Fruit fly (Drosophila melanogaster): ENCODE measurements around the gene CG43759.

DNA sequence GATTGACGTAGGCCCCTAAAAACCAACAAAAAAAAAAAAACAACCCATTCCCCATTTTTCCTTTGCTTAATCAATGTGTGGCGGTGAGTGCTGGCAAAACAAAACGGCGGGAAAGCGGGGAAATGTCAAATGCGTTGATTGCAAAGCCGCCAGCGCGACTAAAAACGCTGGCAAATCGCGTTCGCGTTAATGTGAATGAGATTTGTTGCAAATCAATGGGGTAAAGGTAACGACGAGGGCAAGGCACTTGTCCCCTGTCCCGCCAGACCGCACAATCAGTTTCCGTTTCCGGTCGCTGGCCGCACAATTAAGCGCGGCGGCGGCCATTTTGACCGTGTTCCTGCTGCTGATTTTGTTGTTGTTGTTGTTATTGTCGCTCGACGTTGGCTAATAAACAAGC, 89.9 kb downstream of the CG43759 start:
- TF ChIP-seq CTCF (optimal IDR thresholded peaks at IDR 0.05) (no peak), CG8478 (optimal IDR thresholded peaks at IDR 0.05) (no peak)

All from S2 (cell line).